Fruit fly (Drosophila melanogaster): Measurements from ENCODE around the gene RhoGEF3.
A peak's percentile ranks its signal among the peaks of the same experiment; 100 is the strongest.

RhoGEF3 gene

DNA sequence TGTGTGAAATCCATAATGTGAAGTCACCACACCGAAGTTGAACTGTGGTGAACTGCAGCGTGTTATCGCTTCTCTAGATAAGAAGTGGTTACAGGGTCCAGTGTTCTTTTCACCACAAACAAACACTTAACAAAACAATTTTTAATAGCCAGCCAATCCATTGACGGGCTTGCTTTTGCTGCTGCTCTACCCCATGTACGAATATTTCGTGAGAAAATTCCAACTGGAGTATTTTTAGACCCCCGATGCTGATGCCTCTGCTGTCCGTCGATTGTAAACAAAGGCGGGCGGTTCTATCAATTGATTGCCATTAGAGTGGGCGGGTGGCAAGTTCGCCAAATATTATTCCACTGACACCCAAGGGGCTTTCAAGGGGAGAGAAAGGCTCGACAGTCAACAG is 61.8 kb downstream of the RhoGEF3 start (continued):
- TF ChIP-seq gt (GFP tag; IDR thresholded peaks at IDR 0.05) (no peak), esg (GFP tag; conservative IDR thresholded peaks at IDR 0.05) (no peak), CG18262 (tag; optimal IDR thresholded peaks at IDR 0.05) (no peak), CG9817 (tag; optimal IDR thresholded peaks at IDR 0.05) (peak; percentile 5), CG17802 (tag; optimal IDR thresholded peaks at IDR 0.05) (no peak), mirr (GFP tag; optimal IDR thresholded peaks at IDR 0.05) (peak; percentile 31), sob (GFP tag; IDR thresholded peaks at IDR 0.05) (0 out of 2 replicates have a peak, but pooled peaks have one; percentile 22), CG13775 (GFP tag; optimal IDR thresholded peaks at IDR 0.05) (no peak), Sin3A (optimal IDR thresholded peaks at IDR 0.05) (no peak), Kr (GFP tag; optimal IDR thresholded peaks at IDR 0.05) (no peak), BtbVII (GFP tag; optimal IDR thresholded peaks at IDR 0.05) (no peak), gcm (GFP tag; optimal IDR thresholded peaks at IDR 0.05) (no peak), Nf-YA (GFP tag; IDR thresholded peaks at IDR 0.05) (no peak), D19A (tag; optimal IDR thresholded peaks at IDR 0.05) (no peak), CG7556 (GFP tag; optimal IDR thresholded peaks at IDR 0.05) (no peak), CG4617 (GFP tag; optimal IDR thresholded peaks at IDR 0.05; ENCODE audit: borderline replicate concordance) (no peak), croc (GFP tag; conservative IDR thresholded peaks at IDR 0.05) (no peak), CG32532 (GFP tag; IDR thresholded peaks at IDR 0.05) (peak; percentile 26; the same call in 1 of the 2 replicates), Trl (optimal IDR thresholded peaks at IDR 0.05) (no peak), Trl (GFP tag; optimal IDR thresholded peaks at IDR 0.05) (no peak), Gug (GFP tag; IDR thresholded peaks at IDR 0.05) (no peak), CG30431 (GFP tag; optimal IDR thresholded peaks at IDR 0.05) (no peak), CG10209 (GFP tag; optimal IDR thresholded peaks at IDR 0.05) (no peak), row (GFP tag; IDR thresholded peaks at IDR 0.05) (peak; percentile 41; the same call in 2 of the 3 replicates), pzg (GFP tag; optimal IDR thresholded peaks at IDR 0.05) (no peak), CG13424 (tag; optimal IDR thresholded peaks at IDR 0.05) (no peak), CG18764 (GFP tag; optimal IDR thresholded peaks at IDR 0.05) (no peak), HmgZ (tag; optimal IDR thresholded peaks at IDR 0.05) (peak; percentile 62), CG15514 (GFP tag; optimal IDR thresholded peaks at IDR 0.05) (peak; percentile 34), CG15479 (GFP tag; optimal IDR thresholded peaks at IDR 0.05) (no peak), gcm2 (GFP tag; optimal IDR thresholded peaks at IDR 0.05) (no peak), Lim3 (GFP tag; IDR thresholded peaks at IDR 0.05) (no peak), CG7357 (GFP tag; IDR thresholded peaks at IDR 0.05) (no peak), zfh2 (GFP tag; optimal IDR thresholded peaks at IDR 0.05) (no peak), Sox100B (GFP tag; optimal IDR thresholded peaks at IDR 0.05) (no peak), Xrp1 (GFP tag; IDR thresholded peaks at IDR 0.05) (no peak), pb (GFP tag; optimal IDR thresholded peaks at IDR 0.05) (no peak), HHEX (GFP tag; optimal IDR thresholded peaks at IDR 0.05) (no peak), Deaf1 (tag; optimal IDR thresholded peaks at IDR 0.05) (peak; percentile 4), CG34376 (GFP tag; optimal IDR thresholded peaks at IDR 0.05) (no peak), CG10565 (GFP tag; optimal IDR thresholded peaks at IDR 0.05) (no peak), cad (GFP tag; optimal IDR thresholded peaks at IDR 0.05) (no peak), sisA (GFP tag; IDR thresholded peaks at IDR 0.05) (no peak), fru (optimal IDR thresholded peaks at IDR 0.05) (no peak), Dip3 (GFP tag; optimal IDR thresholded peaks at IDR 0.05) (no peak), CG1832 (GFP tag; optimal IDR thresholded peaks at IDR 0.05) (no peak), Ravus (GFP tag; IDR thresholded peaks at IDR 0.05) (no peak), peb (GFP tag; IDR thresholded peaks at IDR 0.05) (no peak), ttk (GFP tag; IDR thresholded peaks at IDR 0.05) (no peak), sens-2 (GFP tag; IDR thresholded peaks at IDR 0.05) (no peak), btn (GFP tag; optimal IDR thresholded peaks at IDR 0.05) (no peak), sens (GFP tag) (no peak), nerfin-1 (tag; optimal IDR thresholded peaks at IDR 0.05) (no peak), Ets97D (GFP tag; optimal IDR thresholded peaks at IDR 0.05) (no peak)

Data from whole organism, embryonic.